1 worm cellular context compared by ENCODE assay signal in the genomic region with DNA sequence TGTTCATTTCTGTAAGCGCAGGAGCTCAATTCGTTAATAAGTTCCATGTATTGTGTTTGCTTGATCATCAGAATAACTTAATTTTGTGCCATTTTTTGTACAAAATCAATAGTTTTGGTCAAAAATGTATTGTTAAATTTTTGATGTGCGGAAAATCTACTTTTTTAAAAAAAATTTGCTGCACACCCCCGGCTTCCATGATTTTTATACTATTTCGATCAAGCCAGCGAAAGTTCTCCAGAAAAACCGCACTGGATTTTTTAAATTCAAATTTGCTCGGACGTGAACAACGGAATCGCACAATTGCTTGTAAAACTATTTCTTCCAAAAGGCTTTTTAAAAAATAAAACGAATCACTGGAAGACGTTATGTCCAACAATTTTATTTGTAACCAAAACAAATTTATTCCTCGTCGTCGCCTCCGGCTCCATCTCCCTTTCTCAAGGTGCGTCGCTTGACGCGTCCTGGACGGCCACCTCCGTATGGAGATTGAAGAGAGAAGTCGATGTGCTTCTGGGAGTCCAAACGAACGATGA.
TF ChIP-seq lines count a peak whose summit lies in the region.

No protein-coding gene starts in this region.

TF ChIP-seq in whole organism, young adult, 124 proteins besides CTCF, POLR2A, EP300 and RAD21 (continued from another document):
- no peak for TF ChIP-seq tlf-1 (GFP tag; optimal IDR thresholded peaks at IDR 0.05; lab: Kevin White, UChicago)
- no peak for TF ChIP-seq tbp1 (GFP tag; optimal IDR thresholded peaks at IDR 0.05; lab: Kevin White, UChicago)
- TF ChIP-seq madf-3 (GFP tag; IDR thresholded peaks at IDR 0.05; lab: Robert Waterston, UW) = 0 out of 2 replicates have a peak, but pooled peaks have one; percentile 73
- no peak for TF ChIP-seq ceh-100 (GFP tag; IDR thresholded peaks at IDR 0.05; lab: Robert Waterston, UW)
- 0 out of 2 replicates have a peak, but pooled peaks have one; percentile 20 for TF ChIP-seq pbrm-1 (GFP tag; IDR thresholded peaks at IDR 0.05; lab: Robert Waterston, UW)
- TF ChIP-seq ztf-6 (GFP tag; IDR thresholded peaks at IDR 0.05; lab: Robert Waterston, UW) = no peak
- no peak for TF ChIP-seq F10E7.11 (tag; optimal IDR thresholded peaks at IDR 0.05; lab: Kevin White, UChicago)
- TF ChIP-seq nhr-120 (GFP tag; IDR thresholded peaks at IDR 0.05; lab: Robert Waterston, UW) = no peak
- TF ChIP-seq attf-5 (GFP tag; optimal IDR thresholded peaks at IDR 0.05; lab: Kevin White, UChicago) = no peak
- 0 out of 2 replicates have a peak, but pooled peaks have one; percentile 24 for TF ChIP-seq Y95B8A.8 (GFP tag; IDR thresholded peaks at IDR 0.05; lab: Robert Waterston, UW)
- TF ChIP-seq Y79H2A.3 (GFP tag; conservative IDR thresholded peaks at IDR 0.05; lab: Robert Waterston, UW) = no peak
- no peak for TF ChIP-seq snpc-3.4 (tag; optimal IDR thresholded peaks at IDR 0.05; lab: Kevin White, UChicago)
- no peak for TF ChIP-seq Y56A3A.18 (GFP tag; IDR thresholded peaks at IDR 0.05; lab: Robert Waterston, UW)
- TF ChIP-seq C06A6.2 (GFP tag; conservative IDR thresholded peaks at IDR 0.05; lab: Robert Waterston, UW) = no peak
- TF ChIP-seq cebp-1 (GFP tag; IDR thresholded peaks at IDR 0.05; lab: Robert Waterston, UW) = no peak
- peak; percentile 23 for TF ChIP-seq cebp-1 (tag; optimal IDR thresholded peaks at IDR 0.05; lab: Kevin White, UChicago)
- TF ChIP-seq mxl-1 (tag; optimal IDR thresholded peaks at IDR 0.05; lab: Kevin White, UChicago) = no peak
- TF ChIP-seq rpc-1 (optimal IDR thresholded peaks at IDR 0.05; lab: Kevin White, UChicago) = no peak
- TF ChIP-seq rpc-1 (tag; optimal IDR thresholded peaks at IDR 0.05; lab: Kevin White, UChicago) = no peak
- TF ChIP-seq dpff-1 (tag; optimal IDR thresholded peaks at IDR 0.05; lab: Kevin White, UChicago) = no peak
- no peak for TF ChIP-seq let-607 (tag; optimal IDR thresholded peaks at IDR 0.05; lab: Kevin White, UChicago)
- TF ChIP-seq snpc-1.1 (tag; optimal IDR thresholded peaks at IDR 0.05; lab: Kevin White, UChicago; ENCODE audit: insufficient read depth) = no peak
- no peak for TF ChIP-seq F57C9.4 (tag; optimal IDR thresholded peaks at IDR 0.05; lab: Kevin White, UChicago)
- no peak for TF ChIP-seq nfya-2 (GFP tag; IDR thresholded peaks at IDR 0.05; lab: Robert Waterston, UW)
- TF ChIP-seq ceh-58 (GFP tag; IDR thresholded peaks at IDR 0.05; lab: Robert Waterston, UW) = no peak
- TF ChIP-seq D2030.7 (GFP tag; IDR thresholded peaks at IDR 0.05; lab: Robert Waterston, UW) = 0 out of 2 replicates have a peak, but pooled peaks have one; percentile 9
- TF ChIP-seq ztf-26 (tag; optimal IDR thresholded peaks at IDR 0.05; lab: Kevin White, UChicago) = no peak
- TF ChIP-seq nhr-27 (tag; optimal IDR thresholded peaks at IDR 0.05; lab: Kevin White, UChicago) = no peak
- no peak for TF ChIP-seq F57A8.1 (GFP tag; optimal IDR thresholded peaks at IDR 0.05; lab: Kevin White, UChicago)
- no peak for TF ChIP-seq nfya-1 (tag; optimal IDR thresholded peaks at IDR 0.05; lab: Kevin White, UChicago; ENCODE audit: borderline replicate concordance, insufficient read depth)
- TF ChIP-seq lsy-27 (tag; optimal IDR thresholded peaks at IDR 0.05; lab: Kevin White, UChicago; ENCODE audit: borderline replicate concordance, insufficient read depth) = no peak
- TF ChIP-seq somi-1 (GFP tag; optimal IDR thresholded peaks at IDR 0.05; lab: Kevin White, UChicago) = no peak
- TF ChIP-seq unc-62 (GFP tag; optimal IDR thresholded peaks at IDR 0.05; lab: Kevin White, UChicago) = no peak
- peak; percentile 50 for TF ChIP-seq die-1 (tag; optimal IDR thresholded peaks at IDR 0.05; lab: Kevin White, UChicago)
- no peak for TF ChIP-seq nfyb-1 (GFP tag; IDR thresholded peaks at IDR 0.05; lab: Robert Waterston, UW)
